Worm (Caenorhabditis elegans) whole organism, L2 larva: ENCODE results near the gene mct-5.

ENCODE experiments used
- Y55F3AM.14 ChIP-seq: fragments of 200-800 bp; sonication (Bioruptor generic); optimal IDR thresholded peaks from 2 replicates; lab custom pipeline; 2018; ENCODE audit warnings: mild to moderate bottlenecking, missing genetic modification characterization, missing compliant biosample characterization
- ZK546.5 ChIP-seq: sonication (generic microtip); optimal IDR thresholded peaks from 2 replicates; lab custom pipeline; 2017; ENCODE audit warnings: missing biosample characterization, missing genetic modification characterization
- alr-1 ChIP-seq: fragments of 150-350 bp; optimal IDR thresholded peaks from 2 replicates; lab custom pipeline; 2014; ENCODE audit warnings: missing biosample characterization, missing genetic modification characterization
- lin-11 ChIP-seq: fragments of 150-350 bp; sonication (generic microtip); optimal IDR thresholded peaks from 2 replicates; lab custom pipeline; 2014; ENCODE audit warnings: missing biosample characterization, missing genetic modification characterization, inconsistent platforms, mixed read lengths
- nhr-129 ChIP-seq: fragments of 150-350 bp; optimal IDR thresholded peaks from 2 replicates; lab custom pipeline; 2014; ENCODE audit warnings: missing biosample characterization, missing genetic modification characterization
- snpc-4 ChIP-seq: fragments of 150-350 bp; optimal IDR thresholded peaks from 2 replicates; lab custom pipeline; 2014; ENCODE audit warnings: missing biosample characterization, missing genetic modification characterization
- unc-62 ChIP-seq: fragments of 150-350 bp; optimal IDR thresholded peaks from 2 replicates; lab custom pipeline; 2014; ENCODE audit warnings: missing biosample characterization, missing genetic modification reagents, missing genetic modification characterization

mct-5 gene

DNA sequence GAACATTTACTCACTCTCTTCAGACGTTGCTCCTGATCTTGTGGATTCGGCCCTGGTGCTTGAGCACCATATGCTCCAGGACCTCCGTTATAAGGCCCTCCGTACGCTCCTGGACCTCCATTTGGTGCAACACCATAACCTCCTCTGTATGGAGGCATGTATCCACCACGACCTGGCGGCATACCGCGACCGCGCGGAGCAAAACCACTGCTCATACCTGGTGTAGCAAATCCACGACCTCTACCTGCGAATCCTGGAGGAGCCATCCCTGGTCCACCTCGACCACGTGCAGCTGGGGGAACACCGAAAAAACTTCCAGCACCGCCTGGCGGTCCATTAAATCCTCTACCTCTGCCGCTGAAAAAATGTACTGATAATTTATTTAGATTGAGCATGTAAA is 48.9 kb downstream of the mct-5 start:
- TF ChIP-seq ZK546.5 (tag; lab: Kevin White, UChicago) (no peak), alr-1 (no peak), Y55F3AM.14 (GFP tag; lab: Kevin White, UChicago) (no peak), snpc-4 (no peak), nhr-129 (tag; lab: Kevin White, UChicago) (no peak), lin-11 (tag; lab: Kevin White, UChicago) (no peak), unc-62 (GFP tag; lab: Kevin White, UChicago) (no peak)
- TF ChIP-seq, all 48 proteins: peak for 0
